Worm (Caenorhabditis elegans): ENCODE results near the gene F17C11.22.

DNA sequence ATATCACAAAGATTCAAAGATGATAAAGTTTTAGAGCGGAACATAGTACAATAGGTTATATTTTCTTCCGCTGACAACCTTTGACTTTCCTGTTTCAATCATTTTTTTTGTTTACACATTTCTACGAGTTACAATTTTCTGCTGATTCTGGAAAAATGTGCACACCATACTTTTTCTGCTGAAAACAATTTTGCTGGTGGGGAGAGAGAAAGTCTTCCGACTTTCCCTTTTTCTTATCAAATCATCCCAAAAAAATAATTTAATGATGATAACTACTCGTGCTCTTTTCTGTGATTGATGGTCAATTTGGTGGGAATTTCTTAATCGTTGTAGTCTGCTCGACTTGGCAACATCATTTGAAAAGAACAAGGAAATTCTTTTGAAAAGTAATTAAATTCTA is 37.7 kb upstream of the F17C11.22 start:
- TF ChIP-seq lin-13 (tag; optimal IDR thresholded peaks at IDR 0.05) (no peak), pha-4 (tag; optimal IDR thresholded peaks at IDR 0.05) (no peak), mab-5 (tag; optimal IDR thresholded peaks at IDR 0.05) (no peak), nhr-237 (tag; optimal IDR thresholded peaks at IDR 0.05) (no peak)

Measured in whole organism, mixed stage, embryonic.